Worm (Caenorhabditis elegans): ENCODE results near the gene Y50D4C.12.

- TF ChIP-seq hmg-4 (GFP tag; optimal IDR thresholded peaks at IDR 0.05) (no peak), hmbx-1 (tag; optimal IDR thresholded peaks at IDR 0.05) (no peak), scrt-1 (GFP tag; IDR thresholded peaks at IDR 0.05) (no peak), flt-1 (GFP tag; IDR thresholded peaks at IDR 0.05) (no peak), sea-1 (GFP tag; conservative IDR thresholded peaks at IDR 0.05) (no peak), ama-1 (optimal IDR thresholded peaks at IDR 0.05) (no peak), ceh-13 (GFP tag; optimal IDR thresholded peaks at IDR 0.05) (no peak), aly-1 (tag; optimal IDR thresholded peaks at IDR 0.05) (no peak), F13C5.2 (tag; optimal IDR thresholded peaks at IDR 0.05) (no peak), B0310.2 (tag; optimal IDR thresholded peaks at IDR 0.05) (no peak), ets-7 (tag; optimal IDR thresholded peaks at IDR 0.05) (no peak), tra-4 (tag; optimal IDR thresholded peaks at IDR 0.05) (no peak), hnd-1 (tag; optimal IDR thresholded peaks at IDR 0.05) (no peak)
Observed at ce11 chrV:964739-965283, 17.6 kb upstream of the Y50D4C.12 start, which contains the start of gene sqv-6.
